Fruit fly (Drosophila melanogaster): Measurements from ENCODE around the gene B52.

B52 gene

DNA sequence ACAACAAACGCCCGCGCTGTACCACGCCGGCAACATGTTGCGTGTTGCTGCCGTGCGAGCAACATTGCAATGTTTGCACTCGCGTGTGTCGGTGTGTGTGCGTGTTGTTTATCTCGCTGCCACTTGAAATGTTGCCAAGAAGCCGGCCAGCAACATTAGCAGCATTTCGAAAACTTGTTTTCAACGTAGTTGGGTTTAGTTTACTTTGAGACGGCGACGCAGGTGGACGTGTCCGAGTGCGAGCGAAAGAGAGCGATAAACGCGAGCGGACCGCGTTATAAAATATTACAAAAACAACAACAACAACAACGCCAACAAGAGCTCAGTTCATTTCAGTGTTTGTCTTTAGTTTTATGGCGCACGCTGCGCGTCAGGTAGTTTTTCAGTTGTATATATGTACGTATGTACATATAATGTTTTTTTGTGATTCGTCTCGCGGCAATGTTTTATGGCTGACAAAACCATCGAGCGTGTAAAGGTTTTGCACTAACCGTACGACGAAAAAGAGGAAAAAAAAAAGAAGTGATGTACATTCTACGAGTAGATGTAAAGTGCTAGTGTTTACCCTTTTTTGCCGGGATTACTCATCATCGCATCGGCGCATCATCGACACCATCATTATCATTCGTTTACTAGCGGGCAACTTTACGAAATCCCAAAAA is 54.0 kb downstream of the B52 start, which contains the start of gene kmr (continued):
- peak; percentile 48 for TF ChIP-seq CG2202 (tag; optimal IDR thresholded peaks at IDR 0.05)
- TF ChIP-seq CG14050 (GFP tag; IDR thresholded peaks at IDR 0.05): peak; percentile 40; the same call in 1 of the 3 replicates
- 0 out of 2 replicates have a peak, but pooled peaks have one; percentile 14 for TF ChIP-seq inv (GFP tag; IDR thresholded peaks at IDR 0.05; ENCODE audit: partially characterized antibody)
- no peak for TF ChIP-seq kay (GFP tag; optimal IDR thresholded peaks at IDR 0.05)
- TF ChIP-seq MTF-1 (GFP tag; optimal IDR thresholded peaks at IDR 0.05; ENCODE audit: borderline replicate concordance): peak; percentile 26
- TF ChIP-seq p53 (GFP tag; optimal IDR thresholded peaks at IDR 0.05): no peak
- peak; percentile 32; the same call in 1 of the 2 replicates for TF ChIP-seq wdn (GFP tag; IDR thresholded peaks at IDR 0.05)
- no peak for TF ChIP-seq CG1024 (GFP tag; IDR thresholded peaks at IDR 0.05)
- peak; percentile 39 for TF ChIP-seq scrt (GFP tag; optimal IDR thresholded peaks at IDR 0.05)
- peak; percentile 50 for TF ChIP-seq odd (GFP tag; optimal IDR thresholded peaks at IDR 0.05)
- TF ChIP-seq CG6254 (GFP tag; optimal IDR thresholded peaks at IDR 0.05): peak; percentile 30
- peak; percentile 47 for TF ChIP-seq CG1233 (GFP tag; optimal IDR thresholded peaks at IDR 0.05)
- TF ChIP-seq zfh1 (GFP tag; IDR thresholded peaks at IDR 0.05): no peak; the same call in 2 of the 3 replicates
- peak; percentile 28 for TF ChIP-seq eyg (GFP tag; optimal IDR thresholded peaks at IDR 0.05)
- no peak for TF ChIP-seq Oaz (GFP tag; IDR thresholded peaks at IDR 0.05)
- peak; percentile 15 for TF ChIP-seq repo (GFP tag; optimal IDR thresholded peaks at IDR 0.05)
- TF ChIP-seq CG10431 (GFP tag; optimal IDR thresholded peaks at IDR 0.05): peak; percentile 29
- no peak for TF ChIP-seq CG16779 (GFP tag; IDR thresholded peaks at IDR 0.05)
- TF ChIP-seq Sry-β (GFP tag; optimal IDR thresholded peaks at IDR 0.05): no peak
- peak; percentile 56; the same call in 2 of the 3 replicates for TF ChIP-seq CG34224 (GFP tag; IDR thresholded peaks at IDR 0.05; ENCODE audit: partially characterized antibody)
- peak; percentile 34; the same call in 1 of the 3 replicates for TF ChIP-seq CG6175 (GFP tag; IDR thresholded peaks at IDR 0.05)
- TF ChIP-seq CG8290 (GFP tag; optimal IDR thresholded peaks at IDR 0.05): no peak
- TF ChIP-seq CG8290 (tag; optimal IDR thresholded peaks at IDR 0.05): peak in 1 of 2 experiments; percentile 43
- no peak for TF ChIP-seq insv (GFP tag; optimal IDR thresholded peaks at IDR 0.05)
- TF ChIP-seq sqz (GFP tag; optimal IDR thresholded peaks at IDR 0.05): peak; percentile 77
- no peak for TF ChIP-seq Trl (optimal IDR thresholded peaks at IDR 0.05)
- TF ChIP-seq Trl (GFP tag; optimal IDR thresholded peaks at IDR 0.05): peak; percentile 42
- peak; percentile 47 for TF ChIP-seq CG5180 (GFP tag; optimal IDR thresholded peaks at IDR 0.05)
- TF ChIP-seq CG9876 (GFP tag; optimal IDR thresholded peaks at IDR 0.05): peak; percentile 3
- TF ChIP-seq CG17328 (GFP tag; IDR thresholded peaks at IDR 0.05): peak; percentile 48
- TF ChIP-seq cwo (GFP tag; optimal IDR thresholded peaks at IDR 0.05): peak; percentile 53
- peak; percentile 67 for TF ChIP-seq tap (tag; optimal IDR thresholded peaks at IDR 0.05)
- no peak for TF ChIP-seq luna (GFP tag; optimal IDR thresholded peaks at IDR 0.05)
- TF ChIP-seq sc (optimal IDR thresholded peaks at IDR 0.05): no peak
- TF ChIP-seq sc (GFP tag; optimal IDR thresholded peaks at IDR 0.05): no peak
- TF ChIP-seq so (GFP tag; IDR thresholded peaks at IDR 0.05): peak; percentile 88; the same call in 1 of the 3 replicates
- peak; percentile 14; the same call in 1 of the 2 replicates for TF ChIP-seq MBD-R2 (GFP tag; IDR thresholded peaks at IDR 0.05)
- peak; percentile 61 for TF ChIP-seq CG17912 (GFP tag; optimal IDR thresholded peaks at IDR 0.05)
- TF ChIP-seq jing (GFP tag; optimal IDR thresholded peaks at IDR 0.05): no peak
- peak; percentile 62 for TF ChIP-seq CG13894 (tag; optimal IDR thresholded peaks at IDR 0.05)
- peak; percentile 19 for TF ChIP-seq CG2116 (GFP tag; optimal IDR thresholded peaks at IDR 0.05)
- peak; percentile 21 for TF ChIP-seq trem (tag; optimal IDR thresholded peaks at IDR 0.05)
- TF ChIP-seq NC2α (GFP tag; optimal IDR thresholded peaks at IDR 0.05): peak; percentile 12
- TF ChIP-seq CG13296 (GFP tag; optimal IDR thresholded peaks at IDR 0.05): peak; percentile 56
- peak; percentile 46 for TF ChIP-seq CG17359 (tag; optimal IDR thresholded peaks at IDR 0.05)
- peak; percentile 52 for TF ChIP-seq onecut (GFP tag; IDR thresholded peaks at IDR 0.05)
- TF ChIP-seq unpg (GFP tag; optimal IDR thresholded peaks at IDR 0.05): peak; percentile 54
- no peak for TF ChIP-seq Mrtf (GFP tag; IDR thresholded peaks at IDR 0.05)
- TF ChIP-seq Blimp-1 (GFP tag; optimal IDR thresholded peaks at IDR 0.05): peak; percentile 11
- no peak for TF ChIP-seq shn (GFP tag; optimal IDR thresholded peaks at IDR 0.05)
